In genomic region chr3R:15927172-15927571, dm6 we compare ENCODE assay signal across 3 fruit fly cellular contexts.
A peak's percentile ranks its signal among the peaks of the same experiment; 100 is the strongest.
TF ChIP-seq lines count a peak whose summit lies in the region.

No protein-coding gene starts in this region.

- no peak for TF ChIP-seq CTCF in whole organism, embryonic (GFP tag; optimal IDR thresholded peaks at IDR 0.05; lab: Kevin White, UChicago)

TF ChIP-seq in whole organism, embryonic, 481 proteins besides CTCF, POLR2A, EP300 and RAD21 (continues in another document):
- TF ChIP-seq TFAM (GFP tag; optimal IDR thresholded peaks at IDR 0.05; lab: Kevin White, UChicago) (no peak), kni (GFP tag; optimal IDR thresholded peaks at IDR 0.05; lab: Kevin White, UChicago) (no peak), tup (GFP tag; optimal IDR thresholded peaks at IDR 0.05; lab: Kevin White, UChicago) (no peak), CG12219 (GFP tag; optimal IDR thresholded peaks at IDR 0.05; lab: Kevin White, UChicago) (peak; percentile 47), CG7556 (GFP tag; optimal IDR thresholded peaks at IDR 0.05; lab: Kevin White, UChicago) (peak; percentile 27), sqz (GFP tag; optimal IDR thresholded peaks at IDR 0.05; lab: Kevin White, UChicago) (no peak), peb (GFP tag; IDR thresholded peaks at IDR 0.05; lab: Robert Waterston, UW) (no peak), gce (GFP tag; IDR thresholded peaks at IDR 0.05; lab: Robert Waterston, UW) (no peak), tap (tag; optimal IDR thresholded peaks at IDR 0.05; lab: Kevin White, UChicago) (peak; percentile 12), CG10979 (tag; optimal IDR thresholded peaks at IDR 0.05; lab: Kevin White, UChicago) (peak; percentile 10), CG17328 (GFP tag; IDR thresholded peaks at IDR 0.05; lab: Robert Waterston, UW) (no peak), Dref (GFP tag; IDR thresholded peaks at IDR 0.05; lab: Robert Waterston, UW) (no peak), tna (GFP tag; IDR thresholded peaks at IDR 0.05; lab: Robert Waterston, UW; ENCODE audit: partially characterized antibody) (no peak), CG9817 (tag; optimal IDR thresholded peaks at IDR 0.05; lab: Kevin White, UChicago) (peak; percentile 4), D (optimal IDR thresholded peaks at IDR 0.05; lab: Kevin White, UChicago) (no peak), D (GFP tag; optimal IDR thresholded peaks at IDR 0.05; lab: Kevin White, UChicago) (no peak), CG12942 (GFP tag; optimal IDR thresholded peaks at IDR 0.05; lab: Kevin White, UChicago) (no peak), tio (GFP tag; optimal IDR thresholded peaks at IDR 0.05; lab: Kevin White, UChicago) (no peak), CG12104 (GFP tag; optimal IDR thresholded peaks at IDR 0.05; lab: Kevin White, UChicago) (no peak), Neu2 (GFP tag; optimal IDR thresholded peaks at IDR 0.05; lab: Kevin White, UChicago; ENCODE audit: borderline replicate concordance) (no peak), CG10959 (GFP tag; IDR thresholded peaks at IDR 0.05; lab: Robert Waterston, UW) (no peak), ro (GFP tag; IDR thresholded peaks at IDR 0.05; lab: Robert Waterston, UW) (no peak), ara (GFP tag; IDR thresholded peaks at IDR 0.05; lab: Robert Waterston, UW) (no peak), gsb (GFP tag; IDR thresholded peaks at IDR 0.05; lab: Robert Waterston, UW) (no peak), Drgx (GFP tag; IDR thresholded peaks at IDR 0.05; lab: Robert Waterston, UW) (peak; percentile 74), Taf1 (GFP tag; IDR thresholded peaks at IDR 0.05; lab: Robert Waterston, UW) (no peak), unc-4 (GFP tag; IDR thresholded peaks at IDR 0.05; lab: Robert Waterston, UW; ENCODE audit: partially characterized antibody) (no peak), CG13287 (GFP tag; IDR thresholded peaks at IDR 0.05; lab: Robert Waterston, UW; ENCODE audit: partially characterized antibody) (no peak), crc (GFP tag; optimal IDR thresholded peaks at IDR 0.05; lab: Kevin White, UChicago) (no peak), knrl (GFP tag; IDR thresholded peaks at IDR 0.05; lab: Robert Waterston, UW; ENCODE audit: partially characterized antibody) (no peak), Deaf1 (tag; optimal IDR thresholded peaks at IDR 0.05; lab: Kevin White, UChicago) (no peak)

TF ChIP-seq in whole organism, prepupa, 60 proteins besides CTCF, POLR2A, EP300 and RAD21 (continues in another document):
- TF ChIP-seq Eip93F (GFP tag; optimal IDR thresholded peaks at IDR 0.05; lab: Kevin White, UChicago) (no peak), net (GFP tag; optimal IDR thresholded peaks at IDR 0.05; lab: Kevin White, UChicago) (no peak), CG10631 (GFP tag; optimal IDR thresholded peaks at IDR 0.05; lab: Kevin White, UChicago) (no peak), ss (GFP tag; optimal IDR thresholded peaks at IDR 0.05; lab: Kevin White, UChicago) (no peak), esn (GFP tag; optimal IDR thresholded peaks at IDR 0.05; lab: Kevin White, UChicago) (no peak), CG32006 (GFP tag; optimal IDR thresholded peaks at IDR 0.05; lab: Kevin White, UChicago) (peak; percentile 88), Eip78C (GFP tag; lab: Kevin White, UChicago) (peak; percentile 84), CG6276 (GFP tag; optimal IDR thresholded peaks at IDR 0.05; lab: Kevin White, UChicago) (peak; percentile 85), CG3032 (tag; optimal IDR thresholded peaks at IDR 0.05; lab: Kevin White, UChicago) (no peak), CG3919 (GFP tag; optimal IDR thresholded peaks at IDR 0.05; lab: Kevin White, UChicago) (peak; percentile 31), CG4318 (GFP tag; optimal IDR thresholded peaks at IDR 0.05; lab: Kevin White, UChicago) (no peak), CG6163 (GFP tag; IDR thresholded peaks at IDR 0.05; lab: Robert Waterston, UW) (peak; percentile 58; the same call in 1 of the 3 replicates), topi (GFP tag; optimal IDR thresholded peaks at IDR 0.05; lab: Kevin White, UChicago) (no peak), Met (GFP tag; optimal IDR thresholded peaks at IDR 0.05; lab: Kevin White, UChicago) (no peak), dac (GFP tag; optimal IDR thresholded peaks at IDR 0.05; lab: Kevin White, UChicago) (peak; percentile 64), Lpt (GFP tag; optimal IDR thresholded peaks at IDR 0.05; lab: Kevin White, UChicago) (peak; percentile 51), achi (GFP tag; optimal IDR thresholded peaks at IDR 0.05; lab: Kevin White, UChicago) (no peak), CG8632 (GFP tag; optimal IDR thresholded peaks at IDR 0.05; lab: Kevin White, UChicago) (no peak), dsx (GFP tag; optimal IDR thresholded peaks at IDR 0.05; lab: Kevin White, UChicago; ENCODE audit: poor library complexity, severe bottlenecking) (no peak), Hr4 (GFP tag; optimal IDR thresholded peaks at IDR 0.05; lab: Kevin White, UChicago) (peak; percentile 84), Hr39 (GFP tag; optimal IDR thresholded peaks at IDR 0.05; lab: Kevin White, UChicago) (no peak), acj6 (GFP tag; optimal IDR thresholded peaks at IDR 0.05; lab: Kevin White, UChicago) (peak; percentile 42), CG6808 (GFP tag; optimal IDR thresholded peaks at IDR 0.05; lab: Kevin White, UChicago) (no peak), salr (GFP tag; optimal IDR thresholded peaks at IDR 0.05; lab: Kevin White, UChicago) (peak in 1 of 2 experiments; percentile 61), CG6854 (GFP tag; optimal IDR thresholded peaks at IDR 0.05; lab: Kevin White, UChicago) (no peak), Ets96B (tag; optimal IDR thresholded peaks at IDR 0.05; lab: Kevin White, UChicago) (no peak), CG8319 (GFP tag; optimal IDR thresholded peaks at IDR 0.05; lab: Kevin White, UChicago) (no peak), eg (GFP tag; IDR thresholded peaks at IDR 0.05; lab: Robert Waterston, UW) (peak; percentile 76), CG7368 (GFP tag; optimal IDR thresholded peaks at IDR 0.05; lab: Kevin White, UChicago) (no peak), CG1621 (tag; optimal IDR thresholded peaks at IDR 0.05; lab: Kevin White, UChicago) (no peak), lz (GFP tag; optimal IDR thresholded peaks at IDR 0.05; lab: Kevin White, UChicago) (no peak), OdsH (GFP tag; optimal IDR thresholded peaks at IDR 0.05; lab: Kevin White, UChicago) (peak; percentile 51), Gug (GFP tag; IDR thresholded peaks at IDR 0.05; lab: Robert Waterston, UW) (peak; percentile 50; the same call in 1 of the 2 replicates), CG10669 (GFP tag; optimal IDR thresholded peaks at IDR 0.05; lab: Kevin White, UChicago) (no peak)

TF ChIP-seq in whole organism, pupa, 21 proteins besides CTCF, POLR2A, EP300 and RAD21:
- TF ChIP-seq CG32121 (GFP tag; IDR thresholded peaks at IDR 0.05; lab: Robert Waterston, UW) (peak; percentile 75), CG4496 (GFP tag; IDR thresholded peaks at IDR 0.05; lab: Robert Waterston, UW) (peak; percentile 86), CG8301 (tag; optimal IDR thresholded peaks at IDR 0.05; lab: Kevin White, UChicago) (peak; percentile 74), fd96Ca (GFP tag; IDR thresholded peaks at IDR 0.05; lab: Robert Waterston, UW) (peak; percentile 74), CG10348 (GFP tag; IDR thresholded peaks at IDR 0.05; lab: Robert Waterston, UW) (no peak), rn (GFP tag; IDR thresholded peaks at IDR 0.05; lab: Robert Waterston, UW) (no peak), gl (tag; optimal IDR thresholded peaks at IDR 0.05; lab: Kevin White, UChicago) (no peak), CG14655 (GFP tag; optimal IDR thresholded peaks at IDR 0.05; lab: Kevin White, UChicago) (no peak), Pif1B (GFP tag; optimal IDR thresholded peaks at IDR 0.05; lab: Kevin White, UChicago) (no peak), Ets98B (GFP tag; IDR thresholded peaks at IDR 0.05; lab: Robert Waterston, UW) (peak; percentile 70), EcR (GFP tag; optimal IDR thresholded peaks at IDR 0.05; lab: Kevin White, UChicago) (no peak)

Comparison
In these comparisons a context has a peak if more than half of its experiments do, and no peak if none do; other contexts are left out.
1. Of the 7 proteins assayed by ChIP-seq in both whole organism, embryonic and whole organism, prepupa: peak only in whole organism, embryonic: Blimp-1 and Sox102F; only in whole organism, prepupa: Lpt; in both: Gug; in neither: 3.